Fruit fly (Drosophila melanogaster): Measurements from ENCODE around the gene CG17544.
A peak's percentile ranks its signal among the peaks of the same experiment; 100 is the strongest.

CG17544 gene

dm6 chr2L:19388966-19389365 is 9.3 kb downstream of the CG17544 start (continued):
- no peak for TF ChIP-seq Jarid2 (GFP tag; optimal IDR thresholded peaks at IDR 0.05)
- no peak for TF ChIP-seq H2.0 (GFP tag; IDR thresholded peaks at IDR 0.05)
- peak; percentile 20 for TF ChIP-seq abd-A (tag; optimal IDR thresholded peaks at IDR 0.05)
- TF ChIP-seq CG12769 (tag; optimal IDR thresholded peaks at IDR 0.05), result peak; percentile 35
- TF ChIP-seq CG14710 (tag; optimal IDR thresholded peaks at IDR 0.05), result no peak
- TF ChIP-seq fd3F (GFP tag; optimal IDR thresholded peaks at IDR 0.05), result no peak
- TF ChIP-seq D19A (tag; optimal IDR thresholded peaks at IDR 0.05), result no peak
- TF ChIP-seq CG17186 (GFP tag; optimal IDR thresholded peaks at IDR 0.05), result no peak
- no peak for TF ChIP-seq bowl (GFP tag; IDR thresholded peaks at IDR 0.05)
- TF ChIP-seq CG1233 (GFP tag; optimal IDR thresholded peaks at IDR 0.05), result no peak
- TF ChIP-seq Dad (GFP tag; optimal IDR thresholded peaks at IDR 0.05), result no peak
- no peak for TF ChIP-seq amos (GFP tag; IDR thresholded peaks at IDR 0.05; ENCODE audit: partially characterized antibody)
- no peak for TF ChIP-seq CG13296 (GFP tag; optimal IDR thresholded peaks at IDR 0.05)
- no peak for TF ChIP-seq CG4730 (GFP tag; IDR thresholded peaks at IDR 0.05)
- no peak for TF ChIP-seq nau (GFP tag; optimal IDR thresholded peaks at IDR 0.05)
- no peak for TF ChIP-seq Oli (tag; optimal IDR thresholded peaks at IDR 0.05)
- TF ChIP-seq CG12236 (GFP tag; optimal IDR thresholded peaks at IDR 0.05), result no peak
- TF ChIP-seq YL-1 (GFP tag; optimal IDR thresholded peaks at IDR 0.05), result no peak
- no peak for TF ChIP-seq CG7745 (tag; optimal IDR thresholded peaks at IDR 0.05)
- no peak for TF ChIP-seq CG10267 (tag; optimal IDR thresholded peaks at IDR 0.05)
- TF ChIP-seq row (GFP tag; IDR thresholded peaks at IDR 0.05), result no peak
- no peak for TF ChIP-seq CG10209 (GFP tag; optimal IDR thresholded peaks at IDR 0.05)
- no peak for TF ChIP-seq cas (GFP tag; IDR thresholded peaks at IDR 0.05)
- TF ChIP-seq ac (GFP tag; optimal IDR thresholded peaks at IDR 0.05), result no peak
- TF ChIP-seq TFAM (GFP tag; optimal IDR thresholded peaks at IDR 0.05), result no peak
- no peak for TF ChIP-seq HmgZ (tag; optimal IDR thresholded peaks at IDR 0.05)
- no peak for TF ChIP-seq fu2 (GFP tag; optimal IDR thresholded peaks at IDR 0.05)
- no peak for TF ChIP-seq B-H2 (GFP tag; optimal IDR thresholded peaks at IDR 0.05)
- no peak for TF ChIP-seq CG2202 (tag; optimal IDR thresholded peaks at IDR 0.05)
- TF ChIP-seq CG18262 (tag; optimal IDR thresholded peaks at IDR 0.05), result no peak
- no peak for TF ChIP-seq mam (GFP tag; optimal IDR thresholded peaks at IDR 0.05)
- TF ChIP-seq vfl (GFP tag; optimal IDR thresholded peaks at IDR 0.05), result no peak
- TF ChIP-seq wdn (GFP tag; IDR thresholded peaks at IDR 0.05), result no peak
- no peak for TF ChIP-seq wek (GFP tag; optimal IDR thresholded peaks at IDR 0.05)
- TF ChIP-seq sens (GFP tag), result peak; percentile 54

- TF ChIP-seq CG10462 (GFP tag; optimal IDR thresholded peaks at IDR 0.05) (no peak), CG6791 (GFP tag; IDR thresholded peaks at IDR 0.05; ENCODE audit: partially characterized antibody) (no peak), Doc3 (GFP tag; IDR thresholded peaks at IDR 0.05; ENCODE audit: partially characterized antibody) (no peak), z (GFP tag; IDR thresholded peaks at IDR 0.05) (no peak), chinmo (GFP tag; IDR thresholded peaks at IDR 0.05; ENCODE audit: partially characterized antibody) (0 out of 4 replicates have a peak, but pooled peaks have one; percentile 25), trem (tag; optimal IDR thresholded peaks at IDR 0.05) (no peak), sug (tag; optimal IDR thresholded peaks at IDR 0.05) (peak; percentile 4), dati (GFP tag; IDR thresholded peaks at IDR 0.05) (no peak), Med (GFP tag) (peak; percentile 25), CG34376 (GFP tag; optimal IDR thresholded peaks at IDR 0.05) (peak; percentile 76), Pdp1 (GFP tag; optimal IDR thresholded peaks at IDR 0.05) (peak in 1 of 2 experiments; percentile 57), stwl (tag; optimal IDR thresholded peaks at IDR 0.05) (no peak), CG16813 (GFP tag; IDR thresholded peaks at IDR 0.05; ENCODE audit: partially characterized antibody) (no peak), h (optimal IDR thresholded peaks at IDR 0.05) (no peak), CG12299 (tag; optimal IDR thresholded peaks at IDR 0.05) (no peak)
These were observed 12.1 kb downstream of the CG17544 start, which contains the start of gene fon for dm6 chr2L:19386106-19386715. Gene fon (minus strand): TSS chr2L:19386205.
